Worm (Caenorhabditis elegans): ENCODE data around the gene set-5.

The set-5 gene

DNA sequence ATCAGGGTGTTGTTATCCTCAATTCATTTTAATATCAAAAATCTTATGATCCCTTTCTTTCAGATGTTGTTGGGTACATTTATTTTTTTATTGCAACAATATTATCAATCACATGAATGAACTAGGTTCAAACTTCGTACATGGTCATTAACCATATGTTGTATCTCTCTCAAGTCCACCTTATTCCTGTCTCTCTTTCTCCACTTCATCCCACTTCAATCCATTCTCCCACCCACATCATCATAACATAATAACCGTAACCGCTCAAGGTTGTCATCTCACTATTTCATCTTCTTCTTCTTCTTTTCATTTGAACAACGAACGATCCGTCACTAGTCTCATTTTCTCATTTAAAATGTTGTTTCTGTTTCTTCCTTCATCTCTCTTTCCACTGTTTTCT, 26.6 kb downstream of the set-5 start:
- TF ChIP-seq lim-6 (tag; optimal IDR thresholded peaks at IDR 0.05) (no peak), C38D4.7 (GFP tag; optimal IDR thresholded peaks at IDR 0.05) (no peak), ahr-1 (tag; optimal IDR thresholded peaks at IDR 0.05) (no peak), tbx-7 (tag; optimal IDR thresholded peaks at IDR 0.05) (no peak), unc-86 (tag; optimal IDR thresholded peaks at IDR 0.05) (no peak), sox-2 (GFP tag; IDR thresholded peaks at IDR 0.05) (no peak)

DNA sequence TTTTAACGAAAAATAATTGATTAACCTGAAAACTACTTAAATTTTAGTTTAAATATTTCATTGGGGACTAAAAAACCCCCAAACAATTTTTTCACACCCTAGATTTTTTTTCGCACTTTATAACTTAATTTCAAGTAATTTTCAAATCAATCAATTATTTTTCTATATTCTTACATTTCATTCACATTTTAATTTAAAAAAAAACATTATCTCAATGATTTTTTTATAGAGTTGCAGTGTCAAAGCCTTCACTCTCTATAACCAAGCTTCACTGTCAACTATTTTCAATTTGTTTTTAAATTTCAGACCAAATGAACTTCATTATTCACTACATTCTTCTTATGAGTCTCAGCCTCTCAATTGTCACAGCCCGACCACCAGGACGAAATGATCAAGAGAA, 27.8 kb downstream of the set-5 start, which contains the start of gene Y50E8A.1:
Y50E8A.1 (plus strand) TSS at position 301 of the 400 bp plus-strand sequence.
- TF ChIP-seq syd-9 (tag; optimal IDR thresholded peaks at IDR 0.05) (no peak), pros-1 (tag; optimal IDR thresholded peaks at IDR 0.05) (no peak), pax-1 (tag; optimal IDR thresholded peaks at IDR 0.05) (no peak), ceh-2 (tag; optimal IDR thresholded peaks at IDR 0.05) (no peak), sox-2 (GFP tag; IDR thresholded peaks at IDR 0.05) (no peak), ceh-30 (tag; optimal IDR thresholded peaks at IDR 0.05) (no peak), unc-42 (tag; optimal IDR thresholded peaks at IDR 0.05) (no peak), ceh-19 (GFP tag; optimal IDR thresholded peaks at IDR 0.05) (no peak), dmd-4 (tag; optimal IDR thresholded peaks at IDR 0.05; ENCODE audit: borderline replicate concordance) (no peak), ztf-16 (tag; optimal IDR thresholded peaks at IDR 0.05) (no peak), pqm-1 (tag; optimal IDR thresholded peaks at IDR 0.05) (no peak), hlh-8 (tag; optimal IDR thresholded peaks at IDR 0.05) (no peak), pag-3 (tag; optimal IDR thresholded peaks at IDR 0.05; ENCODE audit: borderline replicate concordance) (no peak), tbx-7 (tag; optimal IDR thresholded peaks at IDR 0.05) (no peak)

DNA sequence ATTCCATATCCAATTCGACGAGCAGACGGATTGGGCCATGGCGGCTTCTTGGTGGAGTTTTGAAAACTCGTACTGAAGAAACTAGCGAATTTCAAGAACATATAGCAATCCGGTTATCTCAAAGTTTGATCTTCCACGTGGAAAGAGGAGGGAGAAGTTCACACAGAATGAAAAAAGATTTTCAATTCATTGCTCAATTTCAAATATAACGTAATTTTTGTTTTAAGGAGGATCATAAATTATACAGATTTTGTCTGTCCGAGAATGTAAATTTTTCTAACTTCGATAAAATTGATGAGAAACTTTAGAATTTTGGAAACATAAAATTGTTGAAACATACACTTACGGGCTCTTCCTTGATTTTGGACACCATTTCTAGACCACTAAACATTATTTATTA, 30.0 kb downstream of the set-5 start, which contains the start of gene Y50E8A.2:
Y50E8A.2 (minus strand) TSS at position 101 of the 400 bp plus-strand sequence.
- TF ChIP-seq nfya-1 (tag; optimal IDR thresholded peaks at IDR 0.05), result no peak
- TF ChIP-seq ceh-34 (tag; optimal IDR thresholded peaks at IDR 0.05), result no peak
- no peak for TF ChIP-seq elt-4 (tag; optimal IDR thresholded peaks at IDR 0.05)
- no peak for TF ChIP-seq lin-11 (tag; optimal IDR thresholded peaks at IDR 0.05)
- TF ChIP-seq sox-4 (tag; optimal IDR thresholded peaks at IDR 0.05), result no peak
- no peak for TF ChIP-seq unc-86 (tag; optimal IDR thresholded peaks at IDR 0.05)
- no peak for TF ChIP-seq pag-3 (tag; optimal IDR thresholded peaks at IDR 0.05; ENCODE audit: borderline replicate concordance)
- no peak for TF ChIP-seq ets-4 (tag; optimal IDR thresholded peaks at IDR 0.05)
- no peak for TF ChIP-seq tbx-2 (tag; optimal IDR thresholded peaks at IDR 0.05)
- TF ChIP-seq ahr-1 (tag; optimal IDR thresholded peaks at IDR 0.05), result no peak

DNA sequence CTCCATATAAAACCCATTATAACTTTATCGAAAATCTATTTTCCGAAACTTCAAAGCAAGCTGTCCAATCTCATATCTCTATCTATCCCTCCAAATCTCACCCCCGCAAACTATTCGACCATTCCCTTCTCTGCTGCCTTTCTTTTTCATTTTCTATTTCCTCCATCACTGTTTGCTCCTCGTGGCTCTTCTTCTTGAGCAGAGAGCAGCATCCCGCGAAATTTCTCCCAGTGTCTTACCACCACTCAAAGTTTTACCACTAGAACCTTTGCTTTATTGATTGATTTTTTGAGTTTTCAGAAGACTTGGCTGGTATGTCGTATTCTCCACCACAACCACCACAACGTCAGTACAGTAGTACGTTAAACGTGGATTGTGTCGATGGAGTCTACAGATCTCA, 30.6 kb downstream of the set-5 start, which contains the start of gene oig-3:
oig-3 (plus strand) TSS at position 301 of the 400 bp plus-strand sequence.
- TF ChIP-seq pha-2 (tag; optimal IDR thresholded peaks at IDR 0.05) (no peak), ceh-24 (tag; optimal IDR thresholded peaks at IDR 0.05) (no peak), ceh-19 (GFP tag; optimal IDR thresholded peaks at IDR 0.05) (no peak), fkh-6 (tag; optimal IDR thresholded peaks at IDR 0.05) (no peak), tbx-7 (tag; optimal IDR thresholded peaks at IDR 0.05) (no peak), hlh-6 (tag; optimal IDR thresholded peaks at IDR 0.05) (no peak), elt-4 (tag; optimal IDR thresholded peaks at IDR 0.05) (no peak), gmeb-2 (tag; optimal IDR thresholded peaks at IDR 0.05) (no peak)

DNA sequence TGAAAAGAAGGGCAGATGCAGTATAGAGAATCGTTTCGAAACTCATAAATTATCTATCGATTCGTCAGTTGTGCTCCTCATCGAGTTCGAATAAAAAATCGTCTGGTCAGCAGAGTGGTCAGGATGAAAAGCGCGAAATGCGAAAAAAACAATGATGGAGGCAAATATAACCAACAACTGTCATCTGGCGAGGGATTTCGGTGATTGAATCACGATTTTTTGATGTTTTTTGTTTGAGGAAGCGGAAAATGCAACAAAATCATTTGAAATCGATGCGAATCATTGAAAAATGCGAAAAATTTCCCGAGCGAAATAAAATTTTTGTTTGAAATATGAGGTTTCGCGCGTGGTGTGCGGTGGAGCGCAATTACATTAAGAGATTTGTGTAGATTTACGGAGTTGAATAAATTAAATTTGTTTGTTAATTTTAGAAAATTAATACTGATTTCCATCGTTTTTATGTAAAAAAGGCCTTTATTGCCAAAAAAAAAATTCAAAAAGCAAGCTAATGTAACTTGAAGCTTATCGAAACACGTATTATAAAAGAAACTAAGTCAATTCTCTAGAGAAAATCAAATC, 35.5 kb downstream of the set-5 start, which contains the start of gene unc-61:
unc-61 (minus strand) TSS at position 51 of the 579 bp plus-strand sequence.
- TF ChIP-seq unc-42 (tag; optimal IDR thresholded peaks at IDR 0.05), result peak; percentile 90
- no peak for TF ChIP-seq sdc-2 (tag; optimal IDR thresholded peaks at IDR 0.05)

DNA sequence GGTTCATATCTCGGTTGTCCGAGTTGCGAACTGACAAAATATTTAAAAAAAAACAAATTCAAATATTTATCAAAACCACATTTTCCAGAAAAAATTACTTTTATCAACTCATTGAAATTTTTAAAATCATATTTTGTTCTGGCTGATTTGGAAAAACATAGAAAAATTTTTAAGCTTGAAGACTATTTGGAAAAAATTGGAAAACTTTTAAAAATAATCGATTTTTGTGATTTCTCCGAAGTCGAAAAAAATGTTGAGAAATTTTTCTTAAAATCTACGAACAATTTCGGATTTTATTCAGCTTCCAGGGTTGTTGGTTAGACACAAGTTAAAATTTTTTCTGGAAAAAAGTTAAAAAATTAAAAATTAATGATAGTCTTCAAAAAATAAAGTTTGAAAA, 38.1 kb downstream of the set-5 start, which contains the start of gene Y50E8A.5:
Y50E8A.5 (minus strand) TSS at position 101 of the 400 bp plus-strand sequence.
- no peak for TF ChIP-seq elt-4 (tag; optimal IDR thresholded peaks at IDR 0.05)
- TF ChIP-seq fkh-10 (GFP tag; optimal IDR thresholded peaks at IDR 0.05), result no peak
- TF ChIP-seq unc-3 (GFP tag; conservative IDR thresholded peaks at IDR 0.05), result no peak
- TF ChIP-seq unc-3 (tag; optimal IDR thresholded peaks at IDR 0.05), result no peak
- TF ChIP-seq ceh-34 (tag; optimal IDR thresholded peaks at IDR 0.05), result no peak
- no peak for TF ChIP-seq sox-4 (tag; optimal IDR thresholded peaks at IDR 0.05)
- no peak for TF ChIP-seq ceh-14 (tag; optimal IDR thresholded peaks at IDR 0.05)
- no peak for TF ChIP-seq ztf-16 (tag; optimal IDR thresholded peaks at IDR 0.05)
- no peak for TF ChIP-seq eyg-1 (tag; optimal IDR thresholded peaks at IDR 0.05)
- no peak for TF ChIP-seq hlh-30 (tag; optimal IDR thresholded peaks at IDR 0.05; ENCODE audit: insufficient read depth)
- TF ChIP-seq dve-1 (tag; optimal IDR thresholded peaks at IDR 0.05), result no peak
- TF ChIP-seq mec-3 (tag; optimal IDR thresholded peaks at IDR 0.05; ENCODE audit: borderline replicate concordance), result no peak
- TF ChIP-seq che-1 (tag; optimal IDR thresholded peaks at IDR 0.05), result no peak
- no peak for TF ChIP-seq pag-3 (tag; optimal IDR thresholded peaks at IDR 0.05; ENCODE audit: borderline replicate concordance)
- no peak for TF ChIP-seq ceh-22 (tag; optimal IDR thresholded peaks at IDR 0.05)
- no peak for TF ChIP-seq fax-1 (tag; optimal IDR thresholded peaks at IDR 0.05)
- no peak for TF ChIP-seq hlh-6 (tag; optimal IDR thresholded peaks at IDR 0.05)
- TF ChIP-seq lin-11 (tag; optimal IDR thresholded peaks at IDR 0.05), result no peak
- no peak for TF ChIP-seq fkh-6 (tag; optimal IDR thresholded peaks at IDR 0.05)
